Fruit fly (Drosophila melanogaster): ENCODE data around the gene CG10055.

dm6 chr3R:7137207-7137606, 49.3 kb downstream of the CG10055 start:
- TF ChIP-seq CG13204 (GFP tag; optimal IDR thresholded peaks at IDR 0.05) (no peak), CG9948 (tag; optimal IDR thresholded peaks at IDR 0.05) (no peak), gl (tag; optimal IDR thresholded peaks at IDR 0.05) (no peak)

All from whole organism, pupa.